Fruit fly (Drosophila melanogaster): Measurements from ENCODE around the gene CG7900.

- TF ChIP-seq psq (optimal IDR thresholded peaks at IDR 0.05) (no peak), Dll (optimal IDR thresholded peaks at IDR 0.05) (no peak)
Observed at dm6 chr3R:8115951-8116611, 22.2 kb downstream of the CG7900 start.

Data from whole organism.